Worm (Caenorhabditis elegans) whole organism, young adult: ENCODE data around the gene T01D1.7.

Experiments
- K11D2.4 ChIP-seq: fragments of 200-800 bp; sonication (Bioruptor generic); IDR thresholded peaks from 2 replicates; pipeline ENCODE4 v1.3.6; 2022; ENCODE audit warnings: missing genetic modification reagents, missing genetic modification characterization, missing compliant biosample characterization
- ceh-40 ChIP-seq: fragments of 200-800 bp; sonication (Bioruptor generic); IDR thresholded peaks from 2 replicates; pipeline ENCODE4 v1.3.6; 2022; ENCODE audit warnings: missing genetic modification characterization, missing compliant biosample characterization
- ets-4 ChIP-seq: fragments of 200-800 bp; sonication (Bioruptor generic); optimal IDR thresholded peaks from 2 replicates; lab custom pipeline; 2018; ENCODE audit warnings: mild to moderate bottlenecking, missing genetic modification characterization, missing compliant biosample characterization
- gei-17 ChIP-seq: fragments of 200-800 bp; sonication (Bioruptor generic); optimal IDR thresholded peaks from 2 replicates; lab custom pipeline; 2018; ENCODE audit warnings: mild to moderate bottlenecking, missing genetic modification characterization, missing compliant biosample characterization
- lag-1 ChIP-seq: fragments of 200-800 bp; sonication (Bioruptor generic); IDR thresholded peaks from 2 replicates; pipeline ENCODE4 v1.3.6; 2022; ENCODE audit warnings: missing genetic modification reagents, missing genetic modification characterization, missing compliant biosample characterization
- lsl-1 ChIP-seq: fragments of 200-800 bp; sonication (Bioruptor generic); optimal IDR thresholded peaks from 2 replicates; lab custom pipeline; 2018; ENCODE audit warnings: mild to moderate bottlenecking, missing genetic modification characterization, moderate library complexity, missing compliant biosample characterization
- pha-4 ChIP-seq: fragments of 150-350 bp; sonication (generic microtip); optimal IDR thresholded peaks from 2 replicates; lab custom pipeline; 2014; ENCODE audit warnings: missing biosample characterization, missing genetic modification reagents, missing genetic modification characterization
- zfh-2 ChIP-seq: fragments of 200-800 bp; sonication (Bioruptor generic); conservative IDR thresholded peaks from 2 replicates; pipeline ENCODE4 v1.3.6; 2022; ENCODE audit warnings: missing genetic modification reagents, missing genetic modification characterization, missing compliant biosample characterization

DNA sequence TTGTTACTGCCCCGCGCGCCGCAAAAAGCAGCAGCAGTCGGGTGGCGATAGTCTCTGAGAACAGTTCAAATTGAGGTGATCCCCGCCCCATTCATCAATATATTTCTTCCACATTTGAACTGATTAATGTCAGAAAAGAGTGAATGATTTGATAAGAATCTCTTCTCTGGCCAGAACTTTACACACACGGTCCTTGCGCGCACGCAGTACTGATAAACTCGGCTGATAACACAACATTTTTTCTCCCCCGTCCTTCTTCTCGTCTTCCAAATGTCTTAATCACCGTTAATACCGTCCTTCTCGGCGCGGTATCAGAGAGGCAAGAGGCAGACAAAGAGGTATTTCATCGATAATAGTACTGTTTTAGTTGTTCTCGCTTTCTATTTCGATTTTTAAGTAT lies 11.4 kb downstream of the T01D1.7 start, which contains the start of gene etr-1:
- no peak for TF ChIP-seq pha-4 (tag; lab: Kevin White, UChicago)
- no peak for TF ChIP-seq zfh-2 (GFP tag; lab: Robert Waterston, UW)
- no peak for TF ChIP-seq lag-1 (GFP tag; lab: Robert Waterston, UW)
- TF ChIP-seq ets-4 (GFP tag; lab: Kevin White, UChicago): peak; percentile 83
- no peak for TF ChIP-seq gei-17 (GFP tag; lab: Kevin White, UChicago)
- no peak for TF ChIP-seq ceh-40
- TF ChIP-seq lsl-1 (GFP tag; lab: Kevin White, UChicago): no peak
- TF ChIP-seq K11D2.4: no peak
